Fruit fly (Drosophila melanogaster) whole organism, embryonic: ENCODE results near the gene CaMKI.

ENCODE experiments used
- Aef1 ChIP-seq: fragments of 200-800 bp; sonication (Bioruptor generic); IDR thresholded peaks from 3 replicates; pipeline ENCODE4 v1.3.6; 2022; ENCODE audit warnings: missing biosample characterization, missing genetic modification characterization
- Atf6 ChIP-seq: fragments of 200-800 bp; sonication (Bioruptor generic); IDR thresholded peaks from 2 replicates; pipeline ENCODE4 v1.3.6; 2022; ENCODE audit warnings: missing biosample characterization, missing genetic modification characterization
- B-H2 ChIP-seq: fragments of 200-800 bp; sonication (Bioruptor generic); optimal IDR thresholded peaks from 2 replicates; lab custom pipeline; 2018; ENCODE audit warnings: missing biosample characterization, mild to moderate bottlenecking, missing genetic modification characterization
- BtbVII ChIP-seq: fragments of 200-800 bp; sonication (Bioruptor generic); optimal IDR thresholded peaks from 3 replicates; lab custom pipeline; 2017; ENCODE audit warnings: missing biosample characterization, mild to moderate bottlenecking, missing genetic modification characterization
- CG10321 ChIP-seq: fragments of 200-800 bp; sonication (Bioruptor generic); IDR thresholded peaks from 2 replicates; pipeline ENCODE4 v1.3.6; 2022; ENCODE audit warnings: missing biosample characterization, missing genetic modification characterization
- CG10565 ChIP-seq: fragments of 200-800 bp; sonication (Bioruptor generic); optimal IDR thresholded peaks from 3 replicates; lab custom pipeline; 2016; ENCODE audit warnings: missing biosample characterization, mild to moderate bottlenecking, missing genetic modification characterization
- CG11695 ChIP-seq: fragments of 200-800 bp; sonication (Bioruptor generic); IDR thresholded peaks from 3 replicates; pipeline ENCODE4 v1.3.6; 2022; ENCODE audit warnings: missing biosample characterization, missing genetic modification characterization
- CG12236 ChIP-seq: fragments of 200-800 bp; sonication (Bioruptor generic); optimal IDR thresholded peaks from 2 replicates; lab custom pipeline; 2016; ENCODE audit warnings: missing biosample characterization, missing genetic modification characterization
- CG12659 ChIP-seq: fragments of 200-800 bp; sonication (Bioruptor generic); optimal IDR thresholded peaks from 3 replicates; lab custom pipeline; 2017; ENCODE audit warnings: mild to moderate bottlenecking, missing biosample characterization, missing genetic modification reagents, missing genetic modification characterization
- CG13287 ChIP-seq: fragments of 200-800 bp; sonication (Bioruptor generic); IDR thresholded peaks from 2 replicates; pipeline ENCODE4 v1.3.6; 2022; ENCODE audit warnings: missing biosample characterization, missing genetic modification characterization; ENCODE audit not compliant: partially characterized antibody
- CG15696 ChIP-seq: fragments of 200-800 bp; sonication (Bioruptor generic); optimal IDR thresholded peaks from 2 replicates; lab custom pipeline; 2019; ENCODE audit warnings: missing biosample characterization, mild to moderate bottlenecking, missing genetic modification characterization, moderate library complexity
- CG16815 ChIP-seq: fragments of 200-800 bp; sonication (Bioruptor generic); optimal IDR thresholded peaks from 3 replicates; lab custom pipeline; 2017; ENCODE audit warnings: missing biosample characterization, mild to moderate bottlenecking, missing genetic modification characterization
- CG17359 ChIP-seq: fragments of 200-800 bp; sonication (Bioruptor generic); optimal IDR thresholded peaks from 3 replicates; lab custom pipeline; 2018; ENCODE audit warnings: missing biosample characterization, mild to moderate bottlenecking, missing genetic modification characterization, moderate library complexity
- CG17361 ChIP-seq: fragments of 200-800 bp; sonication (Bioruptor generic); IDR thresholded peaks from 3 replicates; pipeline ENCODE4 v1.3.6; 2022; ENCODE audit warnings: missing biosample characterization, missing genetic modification characterization
- CG17612 ChIP-seq: fragments of 200-800 bp; sonication (Bioruptor generic); IDR thresholded peaks from 2 replicates; pipeline ENCODE4 v1.3.6; 2022; ENCODE audit warnings: missing biosample characterization, missing genetic modification characterization
- CG18764 ChIP-seq: fragments of 200-800 bp; sonication (Bioruptor generic); optimal IDR thresholded peaks from 3 replicates; lab custom pipeline; 2016; ENCODE audit warnings: missing biosample characterization, missing genetic modification characterization
- CG34422 ChIP-seq: fragments of 200-800 bp; sonication (Bioruptor generic); IDR thresholded peaks from 3 replicates; pipeline ENCODE4 v1.3.6; 2022; ENCODE audit warnings: missing biosample characterization, missing genetic modification characterization
- CG43689 ChIP-seq: fragments of 200-800 bp; sonication (Bioruptor generic); IDR thresholded peaks from 2 replicates; pipeline ENCODE4 v1.3.6; 2022; ENCODE audit warnings: missing biosample characterization, missing genetic modification characterization
- CG4424 ChIP-seq: fragments of 200-800 bp; sonication (Bioruptor generic); optimal IDR thresholded peaks from 3 replicates; lab custom pipeline; 2016; ENCODE audit warnings: missing biosample characterization, missing genetic modification characterization
- CG4617 ChIP-seq: fragments of 200-800 bp; sonication (Bioruptor generic); optimal IDR thresholded peaks from 3 replicates; lab custom pipeline; 2016; ENCODE audit warnings: missing biosample characterization, missing genetic modification characterization, borderline replicate concordance
- CG6689 ChIP-seq: fragments of 200-800 bp; sonication (Bioruptor generic); IDR thresholded peaks from 2 replicates; pipeline ENCODE4 v1.3.6; 2022; ENCODE audit warnings: missing biosample characterization, missing genetic modification characterization
- CG8359 ChIP-seq: fragments of 200-800 bp; sonication (Bioruptor generic); optimal IDR thresholded peaks from 2 replicates; lab custom pipeline; 2017; ENCODE audit warnings: missing biosample characterization, mild to moderate bottlenecking, missing genetic modification characterization, borderline replicate concordance
- CHES-1-like ChIP-seq: fragments of 200-800 bp; sonication (Bioruptor generic); optimal IDR thresholded peaks from 2 replicates; lab custom pipeline; 2016; ENCODE audit warnings: missing biosample characterization, missing genetic modification characterization
- Dref ChIP-seq: fragments of 200-800 bp; sonication (Bioruptor generic); IDR thresholded peaks from 2 replicates; pipeline ENCODE4 v1.3.6; 2022; ENCODE audit warnings: missing biosample characterization, missing genetic modification characterization
- Ets65A ChIP-seq: fragments of 200-800 bp; sonication (Bioruptor generic); peaks from one replicate; lab custom pipeline; 2016; ENCODE audit warnings: missing biosample characterization, missing genetic modification characterization
- H15 ChIP-seq: fragments of 200-800 bp; sonication (Bioruptor generic); IDR thresholded peaks from 3 replicates; pipeline ENCODE4 v1.3.6; 2022; ENCODE audit warnings: missing biosample characterization, missing genetic modification characterization
- HLHmδ ChIP-seq: fragments of 200-800 bp; sonication (Bioruptor generic); optimal IDR thresholded peaks from 2 replicates; lab custom pipeline; 2018; ENCODE audit warnings: missing biosample characterization, mild to moderate bottlenecking, missing genetic modification characterization, moderate library complexity
- Hr51 ChIP-seq, 2 experiments: fragments of 200-800 bp; sonication (Bioruptor generic); optimal IDR thresholded peaks; 2 replicates in 1 of 2; 3 replicates in 1 of 2; lab custom pipeline; 2016 to 2018; ENCODE audit warnings: missing biosample characterization in 2 of 2, missing genetic modification characterization in 2 of 2, mild to moderate bottlenecking in 1 of 2, moderate library complexity in 1 of 2
- Hsf ChIP-seq: fragments of 200-800 bp; sonication (Bioruptor generic); optimal IDR thresholded peaks from 3 replicates; lab custom pipeline; 2016; ENCODE audit warnings: missing biosample characterization, missing genetic modification characterization
- Jarid2 ChIP-seq: fragments of 200-800 bp; sonication (Bioruptor generic); optimal IDR thresholded peaks from 3 replicates; lab custom pipeline; 2017; ENCODE audit warnings: mild to moderate bottlenecking, missing biosample characterization, missing genetic modification reagents, missing genetic modification characterization
- Lim3 ChIP-seq: fragments of 200-800 bp; sonication (Bioruptor generic); IDR thresholded peaks from 2 replicates; pipeline ENCODE4 v1.3.6; 2022; ENCODE audit warnings: missing biosample characterization, missing genetic modification characterization
- MESR4 ChIP-seq: fragments of 200-800 bp; sonication (Bioruptor generic); optimal IDR thresholded peaks from 2 replicates; lab custom pipeline; 2018; ENCODE audit warnings: missing biosample characterization, mild to moderate bottlenecking, missing genetic modification characterization, moderate library complexity
- Med ChIP-seq: fragments of 200-800 bp; sonication (Bioruptor generic); peaks from one replicate; lab custom pipeline; 2016; ENCODE audit warnings: missing biosample characterization, missing genetic modification characterization, mild to moderate bottlenecking, inconsistent platforms, moderate library complexity
- Meics ChIP-seq: fragments of 200-800 bp; sonication (Bioruptor generic); optimal IDR thresholded peaks from 2 replicates; lab custom pipeline; 2017; ENCODE audit warnings: missing biosample characterization, mild to moderate bottlenecking, missing genetic modification characterization
- Nf-YA ChIP-seq: fragments of 200-800 bp; sonication (Bioruptor generic); IDR thresholded peaks from 2 replicates; pipeline ENCODE4 v1.3.6; 2022; ENCODE audit warnings: missing biosample characterization, missing genetic modification characterization
- Pdp1 ChIP-seq, 2 experiments: fragments of 200-800 bp; sonication (Bioruptor generic); optimal IDR thresholded peaks; 3 replicates each; lab custom pipeline; 2016; ENCODE audit warnings: missing biosample characterization in 2 of 2, missing genetic modification characterization in 2 of 2, mild to moderate bottlenecking in 1 of 2, moderate library complexity in 1 of 2
- Sox100B ChIP-seq: fragments of 200-800 bp; sonication (Bioruptor generic); optimal IDR thresholded peaks from 3 replicates; lab custom pipeline; 2018; ENCODE audit warnings: missing biosample characterization, mild to moderate bottlenecking, missing genetic modification characterization
- Spps ChIP-seq: fragments of 200-800 bp; sonication (Bioruptor generic); optimal IDR thresholded peaks from 2 replicates; lab custom pipeline; 2018; ENCODE audit warnings: missing biosample characterization, mild to moderate bottlenecking, missing genetic modification characterization
- Xbp1 ChIP-seq: fragments of 200-800 bp; sonication (Bioruptor generic); optimal IDR thresholded peaks from 3 replicates; lab custom pipeline; 2016; ENCODE audit warnings: missing biosample characterization, mild to moderate bottlenecking, missing genetic modification characterization
- bab2 ChIP-seq: fragments of 200-800 bp; sonication (Bioruptor generic); optimal IDR thresholded peaks from 2 replicates; lab custom pipeline; 2016; ENCODE audit warnings: missing biosample characterization, missing genetic modification characterization
- cad ChIP-seq: fragments of >200 bp; optimal IDR thresholded peaks from 2 replicates; lab custom pipeline; 2017; ENCODE audit warnings: missing biosample characterization, missing genetic modification characterization
- eve ChIP-seq, 2 experiments: fragments of >200 bp; optimal IDR thresholded peaks; 2 replicates each; lab custom pipeline; 2017; ENCODE audit warnings: missing biosample characterization in 2 of 2, missing genetic modification characterization in 2 of 2
- eyg ChIP-seq: fragments of 200-800 bp; sonication (Bioruptor generic); optimal IDR thresholded peaks from 3 replicates; lab custom pipeline; 2016; ENCODE audit warnings: missing biosample characterization, missing genetic modification characterization
- fd102C ChIP-seq: fragments of 200-800 bp; sonication (Bioruptor generic); optimal IDR thresholded peaks from 2 replicates; lab custom pipeline; 2018; ENCODE audit warnings: missing biosample characterization, mild to moderate bottlenecking, missing genetic modification characterization, moderate library complexity
- gt ChIP-seq: fragments of 200-800 bp; sonication (Bioruptor generic); IDR thresholded peaks from 2 replicates; pipeline ENCODE4 v1.3.6; 2022; ENCODE audit warnings: missing biosample characterization, missing genetic modification characterization
- inv ChIP-seq: fragments of 200-800 bp; sonication (Bioruptor generic); IDR thresholded peaks from 2 replicates; pipeline ENCODE4 v1.3.6; 2022; ENCODE audit warnings: missing biosample characterization, missing genetic modification characterization; ENCODE audit not compliant: partially characterized antibody
- pfk ChIP-seq: fragments of 200-800 bp; sonication (Bioruptor generic); optimal IDR thresholded peaks from 2 replicates; lab custom pipeline; 2018; ENCODE audit warnings: missing biosample characterization, mild to moderate bottlenecking, missing genetic modification characterization, moderate library complexity
- sug ChIP-seq: fragments of 200-800 bp; optimal IDR thresholded peaks from 2 replicates; lab custom pipeline; 2019; ENCODE audit warnings: missing biosample characterization, mild to moderate bottlenecking, missing genetic modification characterization, moderate library complexity
- ttk ChIP-seq: fragments of 200-800 bp; sonication (Bioruptor generic); IDR thresholded peaks from 2 replicates; pipeline ENCODE4 v2.1.2; 2022; ENCODE audit warnings: missing biosample characterization, missing genetic modification characterization
- tx ChIP-seq: fragments of 200-800 bp; sonication (Bioruptor generic); optimal IDR thresholded peaks from 2 replicates; lab custom pipeline; 2016; ENCODE audit warnings: missing biosample characterization, missing genetic modification characterization

The CaMKI gene

dm6 chr4:443592-444257, 1.6 kb upstream of the CaMKI start, which contains the start of gene lgs (continued):
- TF ChIP-seq Hr51 (GFP tag; optimal IDR thresholded peaks at IDR 0.05; lab: Kevin White, UChicago) (peak in 1 of 2 experiments; percentile 6), CG4617 (GFP tag; lab: Kevin White, UChicago) (peak; percentile 90), ttk (GFP tag; lab: Robert Waterston, UW) (no peak), inv (GFP tag; lab: Robert Waterston, UW) (no peak), CG12236 (GFP tag; lab: Kevin White, UChicago) (no peak), fd102C (GFP tag; lab: Kevin White, UChicago) (no peak), CG8359 (GFP tag; lab: Kevin White, UChicago) (no peak), pfk (peak; percentile 79), B-H2 (peak; percentile 16), Med (peak; percentile 78), eve (GFP tag; optimal IDR thresholded peaks at IDR 0.05; lab: Kevin White, UChicago) (peak in 1 of 2 experiments; percentile 76), MESR4 (GFP tag; lab: Kevin White, UChicago) (peak; percentile 95), CG17361 (peak; percentile 68), Jarid2 (GFP tag; lab: Kevin White, UChicago) (no peak), eyg (GFP tag; lab: Kevin White, UChicago) (no peak), CG15696 (tag; lab: Kevin White, UChicago) (peak; percentile 9), H15 (GFP tag; lab: Robert Waterston, UW) (no peak), CG11695 (GFP tag; lab: Robert Waterston, UW) (no peak), sug (tag; lab: Kevin White, UChicago) (no peak), CG16815 (GFP tag; lab: Kevin White, UChicago) (peak; percentile 15), CG4424 (peak; percentile 14), CG10565 (GFP tag; lab: Kevin White, UChicago) (no peak), Sox100B (GFP tag; lab: Kevin White, UChicago) (peak; percentile 13), CG10321 (GFP tag; lab: Robert Waterston, UW) (no peak), tx (GFP tag; lab: Kevin White, UChicago) (no peak), Nf-YA (no peak), CHES-1-like (GFP tag; lab: Kevin White, UChicago) (no peak), bab2 (GFP tag; lab: Kevin White, UChicago) (peak; percentile 25), Dref (no peak), CG34422 (GFP tag; lab: Robert Waterston, UW) (no peak), Xbp1 (GFP tag; lab: Kevin White, UChicago) (peak; percentile 22), Aef1 (GFP tag; lab: Robert Waterston, UW) (no peak), CG13287 (GFP tag; lab: Robert Waterston, UW) (peak; percentile 27; the same call in 1 of the 2 replicates), CG43689 (GFP tag; lab: Robert Waterston, UW) (no peak), Lim3 (GFP tag; lab: Robert Waterston, UW) (no peak), Ets65A (GFP tag; lab: Kevin White, UChicago) (no peak), CG12659 (GFP tag; lab: Kevin White, UChicago) (peak; percentile 74), gt (GFP tag; lab: Robert Waterston, UW) (no peak), HLHmδ (GFP tag; lab: Kevin White, UChicago) (no peak), Atf6 (no peak), Hsf (GFP tag; lab: Kevin White, UChicago) (peak; percentile 5), Pdp1 (GFP tag; optimal IDR thresholded peaks at IDR 0.05; lab: Kevin White, UChicago) (peak in 1 of 2 experiments; percentile 41), Meics (GFP tag; lab: Kevin White, UChicago) (no peak), CG6689 (GFP tag; lab: Robert Waterston, UW) (no peak), BtbVII (GFP tag; lab: Kevin White, UChicago) (no peak), CG17612 (no peak), Spps (no peak), cad (GFP tag; lab: Kevin White, UChicago) (no peak), CG18764 (GFP tag; lab: Kevin White, UChicago) (no peak), CG17359 (tag; lab: Kevin White, UChicago) (peak; percentile 26)
